ENCODE assay signal across 3 worm cellular contexts in genomic region chrII:3156749-3157148, ce11.
TF ChIP-seq lines count a peak whose summit lies in the region.

Gene sri-33, minus strand, starts transcription at chrII:3156849.

TF ChIP-seq in whole organism, L1 larva, 84 proteins besides CTCF, POLR2A, EP300 and RAD21:
- TF ChIP-seq pax-3 (tag; optimal IDR thresholded peaks at IDR 0.05; lab: Kevin White, UChicago) (no peak), ceh-8 (GFP tag; optimal IDR thresholded peaks at IDR 0.05; lab: Kevin White, UChicago) (no peak), unc-130 (tag; optimal IDR thresholded peaks at IDR 0.05; lab: Kevin White, UChicago) (no peak), fkh-8 (tag; optimal IDR thresholded peaks at IDR 0.05; lab: Kevin White, UChicago) (peak; percentile 57), mdl-1 (tag; optimal IDR thresholded peaks at IDR 0.05; lab: Kevin White, UChicago) (no peak)

TF ChIP-seq in whole organism, L2 larva, 48 proteins besides CTCF, POLR2A, EP300 and RAD21:
- TF ChIP-seq unc-39 (tag; optimal IDR thresholded peaks at IDR 0.05; lab: Kevin White, UChicago) (no peak), nhr-10 (tag; optimal IDR thresholded peaks at IDR 0.05; lab: Kevin White, UChicago) (no peak), nhr-21 (tag; optimal IDR thresholded peaks at IDR 0.05; lab: Kevin White, UChicago) (peak; percentile 5), ceh-16 (tag; optimal IDR thresholded peaks at IDR 0.05; lab: Kevin White, UChicago) (no peak)

TF ChIP-seq in whole organism, L4 larva, 104 proteins besides CTCF, POLR2A, EP300 and RAD21:
- TF ChIP-seq zip-2 (tag; optimal IDR thresholded peaks at IDR 0.05; lab: Kevin White, UChicago) (no peak), aha-1 (tag; lab: Kevin White, UChicago) (peak; percentile 34)

Comparison
In these comparisons a context has a peak if more than half of its experiments do, and no peak if none do; other contexts are left out.
1. Of the 29 proteins assayed by ChIP-seq in both whole organism, L4 larva and whole organism, L1 larva: peak only in whole organism, L4 larva: aha-1; only in whole organism, L1 larva: none; in both: none; in neither: 28.